Fruit fly (Drosophila melanogaster): ENCODE measurements around the gene Lam.

Lam gene

dm6 chr2L:5558809-5559392 is 16.6 kb downstream of the Lam start, which contains the start of gene GluRIIB:
Gene GluRIIB, plus strand, starts transcription at chr2L:5559342.
- TF ChIP-seq CG17186 (GFP tag; optimal IDR thresholded peaks at IDR 0.05) (no peak), CG14965 (GFP tag; optimal IDR thresholded peaks at IDR 0.05; ENCODE audit: borderline replicate concordance) (no peak), CG11560 (tag; IDR thresholded peaks at IDR 0.05) (no peak), CoRest (tag; optimal IDR thresholded peaks at IDR 0.05) (peak; percentile 36), GATAe (GFP tag; conservative IDR thresholded peaks at IDR 0.05) (no peak), CG14441 (GFP tag; IDR thresholded peaks at IDR 0.05) (no peak), pb (GFP tag; optimal IDR thresholded peaks at IDR 0.05) (no peak), CG8089 (GFP tag; optimal IDR thresholded peaks at IDR 0.05) (no peak), Trl (optimal IDR thresholded peaks at IDR 0.05) (peak; percentile 3 to 5), Trl (GFP tag; optimal IDR thresholded peaks at IDR 0.05) (no peak), CG16779 (GFP tag; IDR thresholded peaks at IDR 0.05) (no peak), CG6175 (GFP tag; IDR thresholded peaks at IDR 0.05) (no peak), Dip3 (GFP tag; optimal IDR thresholded peaks at IDR 0.05) (no peak), wdn (GFP tag; IDR thresholded peaks at IDR 0.05) (no peak), twi (tag; optimal IDR thresholded peaks at IDR 0.05) (peak; percentile 23), run (tag; optimal IDR thresholded peaks at IDR 0.05) (no peak), CG10979 (tag; optimal IDR thresholded peaks at IDR 0.05) (peak; percentile 42), Sox102F (GFP tag; optimal IDR thresholded peaks at IDR 0.05) (peak; percentile 43), CG6854 (GFP tag; optimal IDR thresholded peaks at IDR 0.05) (no peak), HLH4C (GFP tag; IDR thresholded peaks at IDR 0.05; ENCODE audit: partially characterized antibody) (no peak), row (GFP tag; IDR thresholded peaks at IDR 0.05) (peak; percentile 26; the same call in 1 of the 3 replicates), lilli (GFP tag; optimal IDR thresholded peaks at IDR 0.05) (no peak), Sox100B (GFP tag; optimal IDR thresholded peaks at IDR 0.05) (no peak), Hr3 (GFP tag; optimal IDR thresholded peaks at IDR 0.05) (no peak), sd (tag; optimal IDR thresholded peaks at IDR 0.05) (peak; percentile 16), Ssrp (tag; optimal IDR thresholded peaks at IDR 0.05) (peak; percentile 19), grau (tag; optimal IDR thresholded peaks at IDR 0.05) (peak; percentile 40), h (optimal IDR thresholded peaks at IDR 0.05) (no peak), CkIIα-i1 (GFP tag; IDR thresholded peaks at IDR 0.05) (no peak), CG17829 (tag; optimal IDR thresholded peaks at IDR 0.05) (peak; percentile 8), CG7839 (tag; optimal IDR thresholded peaks at IDR 0.05) (peak; percentile 26), CG12219 (GFP tag; optimal IDR thresholded peaks at IDR 0.05) (no peak), CG4424 (GFP tag; optimal IDR thresholded peaks at IDR 0.05) (no peak), CG9876 (GFP tag; optimal IDR thresholded peaks at IDR 0.05) (no peak), Med (GFP tag) (peak; percentile 43), CHES-1-like (GFP tag; optimal IDR thresholded peaks at IDR 0.05) (no peak), Atf-2 (GFP tag; optimal IDR thresholded peaks at IDR 0.05) (no peak), CG12391 (tag; optimal IDR thresholded peaks at IDR 0.05) (peak; percentile 8), ftz-f1 (GFP tag; optimal IDR thresholded peaks at IDR 0.05) (no peak), sisA (GFP tag; IDR thresholded peaks at IDR 0.05) (no peak), kah (GFP tag; optimal IDR thresholded peaks at IDR 0.05) (no peak), Hey (tag; optimal IDR thresholded peaks at IDR 0.05) (no peak), CG10565 (GFP tag; optimal IDR thresholded peaks at IDR 0.05) (no peak), MBD-R2 (GFP tag; IDR thresholded peaks at IDR 0.05) (no peak), CG2712 (tag; optimal IDR thresholded peaks at IDR 0.05) (peak; percentile 54), CG8924 (tag; optimal IDR thresholded peaks at IDR 0.05) (peak; percentile 25), jing (GFP tag; optimal IDR thresholded peaks at IDR 0.05) (no peak), CG13296 (GFP tag; optimal IDR thresholded peaks at IDR 0.05) (no peak), CG10543 (GFP tag; optimal IDR thresholded peaks at IDR 0.05) (peak; percentile 34), gem (tag; optimal IDR thresholded peaks at IDR 0.05) (no peak), eve (GFP tag; optimal IDR thresholded peaks at IDR 0.05) (no peak), wek (GFP tag; optimal IDR thresholded peaks at IDR 0.05) (no peak)

Data from whole organism, embryonic.